Fruit fly (Drosophila melanogaster) whole organism, embryonic: ENCODE data around the gene CG15475.
A peak's percentile ranks its signal among the peaks of the same experiment; 100 is the strongest.

Experiments used
- Asciz ChIP-seq: fragments of 200-800 bp; sonication (Bioruptor generic); optimal IDR thresholded peaks from 2 replicates; lab custom pipeline; 2017; ENCODE audit warnings: missing biosample characterization, mild to moderate bottlenecking, missing genetic modification characterization, missing genetic modification reagents
- CG10431 ChIP-seq: fragments of 200-800 bp; sonication (Bioruptor generic); optimal IDR thresholded peaks from 3 replicates; lab custom pipeline; 2018; ENCODE audit warnings: missing biosample characterization, mild to moderate bottlenecking, missing genetic modification characterization
- CG12071 ChIP-seq: fragments of 200-800 bp; sonication (Bioruptor generic); optimal IDR thresholded peaks from 3 replicates; lab custom pipeline; 2018; ENCODE audit warnings: missing biosample characterization, mild to moderate bottlenecking, missing genetic modification characterization
- CG13296 ChIP-seq: fragments of 200-800 bp; sonication (Bioruptor generic); optimal IDR thresholded peaks from 3 replicates; lab custom pipeline; 2018; ENCODE audit warnings: missing biosample characterization, mild to moderate bottlenecking, missing genetic modification characterization
- CG13624 ChIP-seq: fragments of 200-800 bp; sonication (Bioruptor generic); optimal IDR thresholded peaks from 2 replicates; lab custom pipeline; 2016; ENCODE audit warnings: missing biosample characterization, missing genetic modification characterization
- CG17186 ChIP-seq: fragments of 200-800 bp; sonication (Bioruptor generic); optimal IDR thresholded peaks from 3 replicates; lab custom pipeline; 2017; ENCODE audit warnings: missing biosample characterization, missing genetic modification reagents, missing genetic modification characterization
- CG17612 ChIP-seq: fragments of 200-800 bp; sonication (Bioruptor generic); IDR thresholded peaks from 2 replicates; pipeline ENCODE4 v1.3.6; 2022; ENCODE audit warnings: missing biosample characterization, missing genetic modification characterization
- CG18476 ChIP-seq: fragments of 200-800 bp; sonication (Bioruptor generic); optimal IDR thresholded peaks from 2 replicates; lab custom pipeline; 2016; ENCODE audit warnings: missing biosample characterization, mild to moderate bottlenecking, missing genetic modification characterization
- CG2875 ChIP-seq: fragments of 200-800 bp; sonication (Bioruptor generic); optimal IDR thresholded peaks from 2 replicates; lab custom pipeline; 2017; ENCODE audit warnings: missing biosample characterization, mild to moderate bottlenecking, missing genetic modification characterization, missing genetic modification reagents
- CG32772 ChIP-seq: fragments of 200-800 bp; sonication (Bioruptor generic); IDR thresholded peaks from 2 replicates; pipeline ENCODE4 v1.3.6; 2022; ENCODE audit warnings: missing biosample characterization, missing genetic modification characterization
- CG3407 ChIP-seq: fragments of 200-800 bp; sonication (Bioruptor generic); optimal IDR thresholded peaks from 2 replicates; lab custom pipeline; 2018; ENCODE audit warnings: missing biosample characterization, mild to moderate bottlenecking, missing genetic modification characterization
- CG34224 ChIP-seq: fragments of 200-800 bp; sonication (Bioruptor generic); IDR thresholded peaks from 3 replicates; pipeline ENCODE4 v1.3.6; 2022; ENCODE audit warnings: missing biosample characterization, missing genetic modification characterization; ENCODE audit not compliant: partially characterized antibody
- CG4617 ChIP-seq: fragments of 200-800 bp; sonication (Bioruptor generic); optimal IDR thresholded peaks from 3 replicates; lab custom pipeline; 2016; ENCODE audit warnings: missing biosample characterization, missing genetic modification characterization, borderline replicate concordance
- CG4730 ChIP-seq: fragments of 200-800 bp; sonication (Bioruptor generic); IDR thresholded peaks from 2 replicates; pipeline ENCODE4 v1.3.6; 2022; ENCODE audit warnings: missing biosample characterization, missing genetic modification characterization
- CG6175 ChIP-seq: fragments of 200-800 bp; sonication (Bioruptor generic); IDR thresholded peaks from 3 replicates; pipeline ENCODE4 v1.3.6; 2022; ENCODE audit warnings: missing biosample characterization, missing genetic modification characterization
- CG6683 ChIP-seq: fragments of 200-800 bp; sonication (Bioruptor generic); optimal IDR thresholded peaks from 2 replicates; lab custom pipeline; 2017; ENCODE audit warnings: missing biosample characterization, mild to moderate bottlenecking, missing genetic modification characterization, missing genetic modification reagents
- CG7556 ChIP-seq: fragments of 200-800 bp; sonication (Bioruptor generic); optimal IDR thresholded peaks from 2 replicates; lab custom pipeline; 2017; ENCODE audit warnings: missing biosample characterization, mild to moderate bottlenecking, missing genetic modification characterization
- CG7987 ChIP-seq: fragments of 200-800 bp; sonication (Bioruptor generic); optimal IDR thresholded peaks from 2 replicates; lab custom pipeline; 2018; ENCODE audit warnings: missing biosample characterization, mild to moderate bottlenecking, missing genetic modification characterization, moderate library complexity
- CG8359 ChIP-seq: fragments of 200-800 bp; sonication (Bioruptor generic); optimal IDR thresholded peaks from 2 replicates; lab custom pipeline; 2017; ENCODE audit warnings: missing biosample characterization, mild to moderate bottlenecking, missing genetic modification characterization, borderline replicate concordance
- Chrac-16 ChIP-seq: fragments of 200-800 bp; sonication (Bioruptor generic); optimal IDR thresholded peaks from 3 replicates; lab custom pipeline; 2016; ENCODE audit warnings: missing biosample characterization, missing genetic modification characterization
- E2f1 ChIP-seq: fragments of 200-800 bp; sonication (Bioruptor generic); IDR thresholded peaks from 2 replicates; pipeline ENCODE4 v1.3.6; 2022; ENCODE audit warnings: missing biosample characterization, missing genetic modification characterization
- H15 ChIP-seq: fragments of 200-800 bp; sonication (Bioruptor generic); IDR thresholded peaks from 3 replicates; pipeline ENCODE4 v1.3.6; 2022; ENCODE audit warnings: missing biosample characterization, missing genetic modification characterization
- Meics ChIP-seq: fragments of 200-800 bp; sonication (Bioruptor generic); optimal IDR thresholded peaks from 2 replicates; lab custom pipeline; 2017; ENCODE audit warnings: missing biosample characterization, mild to moderate bottlenecking, missing genetic modification characterization
- Six4 ChIP-seq: fragments of 200-800 bp; sonication (Bioruptor generic); optimal IDR thresholded peaks from 2 replicates; lab custom pipeline; 2016; ENCODE audit warnings: missing biosample characterization, missing genetic modification characterization
- bsh ChIP-seq, 2 experiments: fragments of 200-800 bp; sonication (Bioruptor generic); optimal IDR thresholded peaks; 2 replicates each; lab custom pipeline; 2017 to 2018; ENCODE audit warnings: mild to moderate bottlenecking in 2 of 2, missing biosample characterization in 2 of 2, missing genetic modification characterization in 2 of 2, moderate library complexity in 1 of 2
- da ChIP-seq: fragments of 200-800 bp; sonication (Bioruptor generic); optimal IDR thresholded peaks from 2 replicates; lab custom pipeline; 2016; ENCODE audit warnings: missing biosample characterization, missing genetic modification characterization
- dan ChIP-seq: fragments of 200-800 bp; sonication (Bioruptor generic); IDR thresholded peaks from 2 replicates; pipeline ENCODE4 v1.3.6; 2022; ENCODE audit warnings: missing biosample characterization, missing genetic modification characterization
- dmrt99B ChIP-seq: fragments of 200-800 bp; sonication (Bioruptor generic); optimal IDR thresholded peaks from 2 replicates; lab custom pipeline; 2018; ENCODE audit warnings: missing biosample characterization, mild to moderate bottlenecking, missing genetic modification characterization, moderate library complexity
- dpn ChIP-seq, 2 experiments: fragments of 200-800 bp; sonication (Bioruptor generic); optimal IDR thresholded peaks; 3 replicates each; lab custom pipeline; 2016; ENCODE audit warnings: missing biosample characterization in 2 of 2, missing genetic modification characterization in 2 of 2
- ftz-f1 ChIP-seq: fragments of 200-800 bp; sonication (Bioruptor generic); optimal IDR thresholded peaks from 2 replicates; lab custom pipeline; 2016; ENCODE audit warnings: missing biosample characterization, missing genetic modification characterization
- gfzf ChIP-seq: fragments of 200-800 bp; sonication (Bioruptor generic); optimal IDR thresholded peaks from 2 replicates; lab custom pipeline; 2016; ENCODE audit warnings: missing biosample characterization, mild to moderate bottlenecking, missing genetic modification characterization, moderate library complexity
- grn ChIP-seq: fragments of 200-800 bp; sonication (Bioruptor generic); optimal IDR thresholded peaks from 3 replicates; lab custom pipeline; 2017; ENCODE audit warnings: missing biosample characterization, missing genetic modification characterization
- hkb ChIP-seq, 2 experiments: fragments of 200-800 bp in 1 of 2; fragments of >200 bp in 1 of 2; sonication (Bioruptor generic) in 1 of 2; IDR thresholded peaks in 1 of 2; optimal IDR thresholded peaks in 1 of 2; 2 replicates each; pipeline versions ENCODE4 v1.3.6 to Lab custom; 2017 to 2022; ENCODE audit warnings: missing biosample characterization in 1 of 2, missing genetic modification characterization in 1 of 2
- ind ChIP-seq: fragments of 200-800 bp; sonication (Bioruptor generic); optimal IDR thresholded peaks from 3 replicates; lab custom pipeline; 2016; ENCODE audit warnings: missing biosample characterization, missing genetic modification characterization
- inv ChIP-seq: fragments of 200-800 bp; sonication (Bioruptor generic); IDR thresholded peaks from 2 replicates; pipeline ENCODE4 v1.3.6; 2022; ENCODE audit warnings: missing biosample characterization, missing genetic modification characterization; ENCODE audit not compliant: partially characterized antibody
- jing ChIP-seq: fragments of 200-800 bp; sonication (Bioruptor generic); optimal IDR thresholded peaks from 2 replicates; lab custom pipeline; 2018; ENCODE audit warnings: missing biosample characterization, mild to moderate bottlenecking, missing genetic modification characterization
- ken ChIP-seq: fragments of 200-800 bp; sonication (Bioruptor generic); IDR thresholded peaks from 3 replicates; pipeline ENCODE4 v1.3.6; 2022; ENCODE audit warnings: missing biosample characterization, missing genetic modification characterization
- nmo ChIP-seq: fragments of 200-800 bp; sonication (Bioruptor generic); optimal IDR thresholded peaks from 2 replicates; lab custom pipeline; 2018; ENCODE audit warnings: missing biosample characterization, mild to moderate bottlenecking, missing genetic modification characterization, moderate library complexity
- sd ChIP-seq: fragments of 200-800 bp; sonication (Bioruptor generic); optimal IDR thresholded peaks from 3 replicates; lab custom pipeline; 2018; ENCODE audit warnings: missing biosample characterization, mild to moderate bottlenecking, missing genetic modification characterization, moderate library complexity
- seq ChIP-seq: fragments of 200-800 bp; sonication (Bioruptor generic); IDR thresholded peaks from 2 replicates; pipeline ENCODE4 v1.3.6; 2022; ENCODE audit warnings: missing biosample characterization, missing genetic modification characterization
- slou ChIP-seq: fragments of 200-800 bp; sonication (Bioruptor generic); optimal IDR thresholded peaks from 3 replicates; lab custom pipeline; 2016; ENCODE audit warnings: missing biosample characterization, missing genetic modification characterization
- slp2 ChIP-seq: fragments of 200-800 bp; sonication (Bioruptor generic); optimal IDR thresholded peaks from 2 replicates; lab custom pipeline; 2016; ENCODE audit warnings: missing biosample characterization, missing genetic modification characterization
- tup ChIP-seq: fragments of 200-800 bp; sonication (Bioruptor generic); optimal IDR thresholded peaks from 2 replicates; lab custom pipeline; 2016; ENCODE audit warnings: missing biosample characterization, mild to moderate bottlenecking, missing genetic modification characterization, moderate library complexity
- twi ChIP-seq: fragments of 200-800 bp; optimal IDR thresholded peaks from 2 replicates; lab custom pipeline; 2019; ENCODE audit warnings: missing biosample characterization, mild to moderate bottlenecking, missing genetic modification characterization, moderate library complexity
- unc-4 ChIP-seq: fragments of 200-800 bp; sonication (Bioruptor generic); IDR thresholded peaks from 2 replicates; pipeline ENCODE4 v1.3.6; 2022; ENCODE audit warnings: missing biosample characterization, missing genetic modification characterization; ENCODE audit not compliant: partially characterized antibody
- vfl ChIP-seq: fragments of 200-800 bp; sonication (Bioruptor generic); optimal IDR thresholded peaks from 2 replicates; lab custom pipeline; 2016; ENCODE audit warnings: missing biosample characterization, missing genetic modification characterization
- vnd ChIP-seq: fragments of 200-800 bp; sonication (Bioruptor generic); IDR thresholded peaks from 3 replicates; pipeline ENCODE4 v1.3.6; 2022; ENCODE audit warnings: missing biosample characterization, missing genetic modification characterization; ENCODE audit not compliant: partially characterized antibody
- zen ChIP-seq: fragments of 200-800 bp; sonication (Bioruptor generic); optimal IDR thresholded peaks from 3 replicates; lab custom pipeline; 2018; ENCODE audit warnings: missing biosample characterization, mild to moderate bottlenecking, missing genetic modification characterization, moderate library complexity
- zen2 ChIP-seq: fragments of 200-800 bp; sonication (Bioruptor generic); IDR thresholded peaks from 3 replicates; pipeline ENCODE4 v1.3.6; 2022; ENCODE audit warnings: missing biosample characterization, missing genetic modification characterization; ENCODE audit not compliant: partially characterized antibody

CG15475 gene

DNA sequence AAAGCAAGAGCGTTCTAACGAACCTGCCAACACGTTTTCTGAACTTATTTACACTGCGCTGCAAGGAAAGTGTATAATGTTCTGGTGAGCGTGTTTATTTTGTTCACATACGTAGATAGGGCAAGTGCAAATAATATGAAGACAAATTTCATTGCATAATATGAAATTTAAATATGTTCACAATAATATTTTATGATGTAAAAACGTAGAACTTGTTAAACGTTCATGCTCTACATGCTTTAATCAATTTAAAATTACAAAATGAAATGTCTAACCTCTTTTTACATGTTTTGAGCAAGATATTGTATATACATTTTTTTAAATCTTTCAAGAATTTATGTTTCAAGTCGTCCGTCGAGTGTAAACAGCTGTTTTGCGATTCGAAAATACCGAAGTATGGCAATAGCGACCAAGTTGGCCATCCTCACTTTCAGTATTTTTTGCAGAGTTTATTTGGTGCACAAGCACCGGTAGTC, 31.1 kb downstream of the CG15475 start, which contains the start of the genes phr6-4 and CG2608 (continued):
- TF ChIP-seq ftz-f1 (peak; percentile 18), CG10431 (GFP tag; lab: Kevin White, UChicago) (peak; percentile 70), tup (GFP tag; lab: Kevin White, UChicago) (peak; percentile 76), ken (GFP tag; lab: Robert Waterston, UW) (peak; percentile 80), CG12071 (GFP tag; lab: Kevin White, UChicago) (peak; percentile 85), Six4 (GFP tag; lab: Kevin White, UChicago) (peak; percentile 89), Asciz (GFP tag; lab: Kevin White, UChicago) (peak; percentile 91), nmo (GFP tag; lab: Kevin White, UChicago) (peak; percentile 97), bsh (GFP tag; optimal IDR thresholded peaks at IDR 0.05; lab: Kevin White, UChicago) (peak; percentile 90 to 93), vfl (GFP tag; lab: Kevin White, UChicago) (peak; percentile 88), dpn (GFP tag; optimal IDR thresholded peaks at IDR 0.05; lab: Kevin White, UChicago) (peak; percentile 86 to 95), CG8359 (GFP tag; lab: Kevin White, UChicago) (peak; percentile 66), CG6175 (peak; percentile 68), slp2 (GFP tag; lab: Kevin White, UChicago) (peak; percentile 81), dmrt99B (tag; lab: Kevin White, UChicago) (peak; percentile 93), CG18476 (GFP tag; lab: Kevin White, UChicago) (peak; percentile 92), jing (GFP tag; lab: Kevin White, UChicago) (peak; percentile 75), unc-4 (no peak), CG13624 (GFP tag; lab: Kevin White, UChicago) (peak; percentile 90), grn (GFP tag; lab: Kevin White, UChicago) (peak; percentile 51), CG17612 (peak; percentile 63; the same call in 1 of the 2 replicates), inv (GFP tag; lab: Robert Waterston, UW) (no peak), gfzf (GFP tag; lab: Kevin White, UChicago) (peak; percentile 67), zen2 (GFP tag; lab: Robert Waterston, UW) (no peak), CG34224 (GFP tag; lab: Robert Waterston, UW) (no peak), H15 (GFP tag; lab: Robert Waterston, UW) (peak; percentile 67; the same call in 2 of the 3 replicates), Meics (GFP tag; lab: Kevin White, UChicago) (peak; percentile 93), CG3407 (GFP tag; lab: Kevin White, UChicago) (peak; percentile 84), CG4730 (GFP tag; lab: Robert Waterston, UW) (peak; percentile 73), E2f1 (peak; percentile 85), CG17186 (GFP tag; lab: Kevin White, UChicago) (peak; percentile 44), dan (GFP tag; lab: Robert Waterston, UW) (peak; percentile 26; the same call in 1 of the 2 replicates), vnd (no peak), CG32772 (GFP tag; lab: Robert Waterston, UW) (peak; percentile 83), slou (peak; percentile 87), sd (tag; lab: Kevin White, UChicago) (no peak), CG2875 (GFP tag; lab: Kevin White, UChicago) (peak; percentile 86), CG4617 (GFP tag; lab: Kevin White, UChicago) (peak; percentile 74), hkb (optimal IDR thresholded peaks at IDR 0.05; lab: Kevin White, UChicago) (no peak), hkb (GFP tag; IDR thresholded peaks at IDR 0.05; lab: Robert Waterston, UW) (peak; percentile 91), seq (GFP tag; lab: Robert Waterston, UW) (peak; percentile 86), CG7987 (GFP tag; lab: Kevin White, UChicago) (peak; percentile 81), da (GFP tag; lab: Kevin White, UChicago) (peak; percentile 71), ind (GFP tag; lab: Kevin White, UChicago) (peak; percentile 93), CG13296 (GFP tag; lab: Kevin White, UChicago) (peak; percentile 92), CG7556 (peak; percentile 95), twi (tag; lab: Kevin White, UChicago) (peak; percentile 91), zen (tag; lab: Kevin White, UChicago) (peak; percentile 80), Chrac-16 (GFP tag; lab: Kevin White, UChicago) (peak; percentile 92), CG6683 (peak; percentile 84)
